Worm (Caenorhabditis elegans) whole organism, L4 larva: ENCODE data around the gene F32D1.3.

Source experiments
- aly-2 ChIP-seq: sonication (generic microtip); optimal IDR thresholded peaks from 2 replicates; lab custom pipeline; 2018; ENCODE audit warnings: missing biosample characterization, missing genetic modification characterization
- ama-1 ChIP-seq: fragments of 150-350 bp; optimal IDR thresholded peaks from 2 replicates; lab custom pipeline; 2014; ENCODE audit warnings: inconsistent platforms, mixed read lengths
- ceh-82 ChIP-seq: sonication (generic microtip); optimal IDR thresholded peaks from 2 replicates; lab custom pipeline; 2017; ENCODE audit warnings: missing biosample characterization, missing genetic modification characterization
- daf-19 ChIP-seq: fragments of 200-800 bp; sonication (Bioruptor generic); conservative IDR thresholded peaks from 2 replicates; pipeline ENCODE4 v1.3.6; 2022; ENCODE audit warnings: missing genetic modification characterization, missing compliant biosample characterization
- duxl-1 ChIP-seq: sonication (generic microtip); optimal IDR thresholded peaks from 2 replicates; lab custom pipeline; 2016; ENCODE audit warnings: mild to moderate bottlenecking, missing genetic modification characterization, moderate library complexity, missing compliant biosample characterization; ENCODE audit not compliant: poor library complexity
- egl-27 ChIP-seq: sonication (generic microtip); optimal IDR thresholded peaks from 3 replicates; lab custom pipeline; 2017; ENCODE audit warnings: missing biosample characterization, missing genetic modification reagents, missing genetic modification characterization
- fkh-10 ChIP-seq: fragments of 150-350 bp; optimal IDR thresholded peaks from 2 replicates; lab custom pipeline; 2014; ENCODE audit warnings: missing biosample characterization, missing genetic modification reagents, missing genetic modification characterization
- hlh-30 ChIP-seq: sonication (generic microtip); optimal IDR thresholded peaks from 2 replicates; lab custom pipeline; 2017; ENCODE audit warnings: antibody characterized with exemption, mild to moderate bottlenecking, missing genetic modification characterization, missing compliant biosample characterization; ENCODE audit not compliant: insufficient read depth
- lin-1 ChIP-seq: fragments of 200-800 bp; sonication (Bioruptor generic); IDR thresholded peaks from 2 replicates; pipeline ENCODE4 v1.3.6; 2022; ENCODE audit warnings: missing genetic modification reagents, missing genetic modification characterization, missing compliant biosample characterization
- lin-15B ChIP-seq: fragments of 150-350 bp; sonication (generic microtip); optimal IDR thresholded peaks from 3 replicates; lab custom pipeline; 2014; ENCODE audit warnings: missing biosample characterization, missing genetic modification characterization
- nhr-237 ChIP-seq: sonication (generic microtip); optimal IDR thresholded peaks from 2 replicates; lab custom pipeline; 2017; ENCODE audit warnings: missing biosample characterization, missing genetic modification characterization
- nhr-76 ChIP-seq: fragments of 150-350 bp; optimal IDR thresholded peaks from 2 replicates; lab custom pipeline; 2014; ENCODE audit warnings: missing biosample characterization, missing genetic modification characterization
- pha-4 ChIP-seq, 2 experiments: fragments of 150-350 bp in 1 of 2; fragments of 200-800 bp in 1 of 2; sonication (Bioruptor generic) in 1 of 2; IDR thresholded peaks in 1 of 2; optimal IDR thresholded peaks in 1 of 2; 2 replicates each; pipeline versions ENCODE4 v1.3.6 to Lab custom; 2014 to 2022; ENCODE audit warnings: missing genetic modification characterization in 2 of 2, missing genetic modification reagents in 2 of 2, missing biosample characterization in 1 of 2, missing compliant biosample characterization in 1 of 2
- ztf-11 ChIP-seq: fragments of 150-350 bp; optimal IDR thresholded peaks from 2 replicates; lab custom pipeline; 2014; ENCODE audit warnings: missing biosample characterization, missing genetic modification characterization

- no peak for TF ChIP-seq fkh-10 (GFP tag; lab: Kevin White, UChicago)
- TF ChIP-seq duxl-1 (tag; lab: Kevin White, UChicago), result no peak
- no peak for TF ChIP-seq egl-27 (tag; lab: Kevin White, UChicago)
- TF ChIP-seq lin-1 (GFP tag; lab: Robert Waterston, UW), result no peak
- TF ChIP-seq hlh-30 (tag; lab: Kevin White, UChicago), result no peak
- no peak for TF ChIP-seq nhr-76 (tag; lab: Kevin White, UChicago)
- no peak for TF ChIP-seq lin-15B (tag; lab: Kevin White, UChicago)
- no peak for TF ChIP-seq ceh-82 (tag; lab: Kevin White, UChicago)
- TF ChIP-seq aly-2 (tag; lab: Kevin White, UChicago), result no peak
- no peak for TF ChIP-seq ama-1 (lab: Kevin White, UChicago)
- TF ChIP-seq pha-4 (GFP tag; IDR thresholded peaks at IDR 0.05; lab: Robert Waterston, UW), result no peak
- TF ChIP-seq pha-4 (tag; optimal IDR thresholded peaks at IDR 0.05; lab: Kevin White, UChicago), result no peak
- TF ChIP-seq ztf-11 (tag; lab: Kevin White, UChicago), result no peak
- TF ChIP-seq daf-19, result no peak
- no peak for TF ChIP-seq nhr-237 (tag; lab: Kevin White, UChicago)
These were observed 26.5 kb upstream of the F32D1.3 start for ce11 chrV:4387916-4388315.
